Worm (Caenorhabditis elegans): ENCODE measurements around the gene ZK355.3.

Gene ZK355.3

ce11 chrII:2934354-2934753 is 6.9 kb upstream of the ZK355.3 start, which contains the start of gene irld-67:
irld-67 (minus strand) TSS chrII:2934454.
- no peak for TF ChIP-seq crh-2 (tag; optimal IDR thresholded peaks at IDR 0.05)
- TF ChIP-seq mdl-1 (tag; optimal IDR thresholded peaks at IDR 0.05), result no peak
- TF ChIP-seq nhr-10 (tag; optimal IDR thresholded peaks at IDR 0.05), result no peak
- TF ChIP-seq sma-9 (GFP tag; optimal IDR thresholded peaks at IDR 0.05), result no peak
- TF ChIP-seq sma-9 (tag; optimal IDR thresholded peaks at IDR 0.05), result no peak
- TF ChIP-seq sma-3 (GFP tag; optimal IDR thresholded peaks at IDR 0.05), result no peak

- TF ChIP-seq snpc-4 (tag; optimal IDR thresholded peaks at IDR 0.05) (no peak), nhr-10 (tag; optimal IDR thresholded peaks at IDR 0.05) (no peak), nhr-129 (tag; optimal IDR thresholded peaks at IDR 0.05) (no peak), unc-55 (GFP tag; optimal IDR thresholded peaks at IDR 0.05) (no peak), ceh-16 (tag; optimal IDR thresholded peaks at IDR 0.05) (no peak), ztf-4 (tag; optimal IDR thresholded peaks at IDR 0.05) (no peak), aly-2 (tag; optimal IDR thresholded peaks at IDR 0.05) (no peak), alr-1 (tag; optimal IDR thresholded peaks at IDR 0.05) (no peak), fos-1 (tag; optimal IDR thresholded peaks at IDR 0.05) (no peak), skn-1 (tag; optimal IDR thresholded peaks at IDR 0.05) (no peak), R02D3.7 (tag; optimal IDR thresholded peaks at IDR 0.05) (no peak), lsy-2 (tag; optimal IDR thresholded peaks at IDR 0.05) (no peak), ceh-82 (tag; optimal IDR thresholded peaks at IDR 0.05) (no peak), nhr-12 (tag; optimal IDR thresholded peaks at IDR 0.05) (no peak), mbf-1 (tag; optimal IDR thresholded peaks at IDR 0.05) (no peak), gmeb-1 (tag; optimal IDR thresholded peaks at IDR 0.05) (no peak)
Observed at ce11 chrII:2931564-2931963, 4.1 kb upstream of the ZK355.3 start.

- no peak for TF ChIP-seq nhr-77 (tag; optimal IDR thresholded peaks at IDR 0.05)
- no peak for TF ChIP-seq crh-2 (tag; optimal IDR thresholded peaks at IDR 0.05)
Observed at ce11 chrII:2930499-2930898, 3.1 kb upstream of the ZK355.3 start, which contains the start of the genes irld-64 and irld-63. irld-64 (minus strand) TSS chrII:2930599. irld-63 (plus strand) TSS chrII:2930728.

- no peak for TF ChIP-seq mab-5 (tag; optimal IDR thresholded peaks at IDR 0.05)
- TF ChIP-seq elt-1 (tag; optimal IDR thresholded peaks at IDR 0.05), result no peak
- TF ChIP-seq C34F6.9 (tag; optimal IDR thresholded peaks at IDR 0.05), result no peak
- no peak for TF ChIP-seq ama-1 (optimal IDR thresholded peaks at IDR 0.05)
- TF ChIP-seq crh-2 (tag; optimal IDR thresholded peaks at IDR 0.05), result no peak
- TF ChIP-seq nhr-25 (tag; optimal IDR thresholded peaks at IDR 0.05), result no peak
- no peak for TF ChIP-seq nhr-10 (tag; optimal IDR thresholded peaks at IDR 0.05)
- no peak for TF ChIP-seq nhr-23 (tag; optimal IDR thresholded peaks at IDR 0.05)
- TF ChIP-seq elt-3 (tag; optimal IDR thresholded peaks at IDR 0.05), result no peak
- no peak for TF ChIP-seq gmeb-1 (tag; optimal IDR thresholded peaks at IDR 0.05)
- no peak for TF ChIP-seq fos-1 (tag; optimal IDR thresholded peaks at IDR 0.05)
- no peak for TF ChIP-seq sem-4 (tag; optimal IDR thresholded peaks at IDR 0.05)
- TF ChIP-seq blmp-1 (tag; optimal IDR thresholded peaks at IDR 0.05; ENCODE audit: insufficient read depth), result no peak
- TF ChIP-seq sma-3 (GFP tag; optimal IDR thresholded peaks at IDR 0.05), result no peak
Observed at ce11 chrII:2929846-2930245, 2.4 kb upstream of the ZK355.3 start.

ce11 chrII:2925806-2926558 is 1.5 kb downstream of the ZK355.3 start:
- TF ChIP-seq unc-62 (GFP tag; optimal IDR thresholded peaks at IDR 0.05) (no peak), nhr-21 (tag; optimal IDR thresholded peaks at IDR 0.05) (no peak), nhr-77 (tag; optimal IDR thresholded peaks at IDR 0.05) (no peak), lin-39 (tag; optimal IDR thresholded peaks at IDR 0.05) (no peak), skn-1 (tag; optimal IDR thresholded peaks at IDR 0.05) (no peak), gmeb-1 (tag; optimal IDR thresholded peaks at IDR 0.05) (no peak), lsy-2 (tag; optimal IDR thresholded peaks at IDR 0.05) (no peak), ceh-82 (tag; optimal IDR thresholded peaks at IDR 0.05) (no peak), nhr-129 (tag; optimal IDR thresholded peaks at IDR 0.05) (no peak), C34F6.9 (tag; optimal IDR thresholded peaks at IDR 0.05) (no peak), ZK546.5 (tag; optimal IDR thresholded peaks at IDR 0.05) (no peak), sem-4 (tag; optimal IDR thresholded peaks at IDR 0.05) (no peak), nhr-12 (tag; optimal IDR thresholded peaks at IDR 0.05) (no peak), sma-3 (GFP tag; optimal IDR thresholded peaks at IDR 0.05) (no peak), blmp-1 (tag; optimal IDR thresholded peaks at IDR 0.05; ENCODE audit: insufficient read depth) (no peak), nhr-10 (tag; optimal IDR thresholded peaks at IDR 0.05) (no peak)
